Worm (Caenorhabditis elegans) whole organism, midembryonic: Measurements from ENCODE around the gene sulp-3.

ENCODE experiments used
- cog-1 ChIP-seq: sonication (generic microtip); optimal IDR thresholded peaks from 2 replicates; lab custom pipeline; 2016; ENCODE audit warnings: missing genetic modification characterization, missing compliant biosample characterization
- flt-1 ChIP-seq: fragments of 200-800 bp; sonication (Bioruptor generic); IDR thresholded peaks from 2 replicates; pipeline ENCODE4 v1.3.6; 2022; ENCODE audit warnings: missing genetic modification characterization, missing compliant biosample characterization
- med-1 ChIP-seq: sonication (generic microtip); optimal IDR thresholded peaks from 2 replicates; lab custom pipeline; 2017; ENCODE audit warnings: missing genetic modification characterization, mild to moderate bottlenecking, missing compliant biosample characterization, antibody characterized with exemption, missing genetic modification reagents; ENCODE audit not compliant: insufficient read depth
- ref-1 ChIP-seq: fragments of 200-800 bp; sonication (Bioruptor generic); conservative IDR thresholded peaks from 2 replicates; pipeline ENCODE4 v1.3.6; 2022; ENCODE audit warnings: missing genetic modification reagents, missing genetic modification characterization, missing compliant biosample characterization
- ztf-23 ChIP-seq: fragments of 200-800 bp; sonication (Bioruptor generic); IDR thresholded peaks from 2 replicates; pipeline ENCODE4 v1.3.6; 2022; ENCODE audit warnings: missing genetic modification reagents, missing genetic modification characterization, missing compliant biosample characterization
- ztf-29 ChIP-seq: fragments of 200-800 bp; sonication (Bioruptor generic); IDR thresholded peaks from 2 replicates; pipeline ENCODE4 v1.3.6; 2022; ENCODE audit warnings: missing genetic modification reagents, missing genetic modification characterization, missing compliant biosample characterization

DNA sequence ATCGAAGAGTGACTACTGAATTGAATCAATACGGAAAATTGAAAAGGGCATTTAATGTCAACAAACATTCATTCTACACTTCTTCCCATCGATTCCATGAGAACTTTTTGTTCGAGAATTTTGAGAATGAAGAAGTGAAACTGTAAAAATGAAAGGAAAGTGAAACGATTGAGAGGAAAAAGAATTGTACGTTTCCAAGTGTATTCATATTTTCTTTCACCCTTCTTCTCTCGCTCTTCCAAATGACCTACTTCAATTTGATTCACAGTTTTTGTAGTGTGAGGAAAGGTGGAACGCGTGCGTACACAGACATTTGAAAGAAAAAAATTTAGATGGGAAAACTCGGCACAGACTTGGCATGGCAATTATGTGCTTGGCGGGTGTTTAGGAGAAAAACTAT, 16.1 kb upstream of the sulp-3 start:
- TF ChIP-seq med-1 (GFP tag; lab: Kevin White, UChicago): no peak
- no peak for TF ChIP-seq ztf-29 (GFP tag; lab: Robert Waterston, UW)
- TF ChIP-seq ztf-23 (GFP tag; lab: Robert Waterston, UW): no peak
- no peak for TF ChIP-seq cog-1
- no peak for TF ChIP-seq ref-1 (GFP tag; lab: Robert Waterston, UW)
- no peak for TF ChIP-seq flt-1 (GFP tag; lab: Robert Waterston, UW)
